Fruit fly (Drosophila melanogaster): ENCODE data around the gene CG32079.

- TF ChIP-seq Ets21C (GFP tag; optimal IDR thresholded peaks at IDR 0.05) (no peak), CG11762 (GFP tag; optimal IDR thresholded peaks at IDR 0.05; ENCODE audit: insufficient read depth) (no peak), Eip78C (GFP tag) (no peak), Met (GFP tag; optimal IDR thresholded peaks at IDR 0.05) (no peak), CG1621 (tag; optimal IDR thresholded peaks at IDR 0.05) (no peak), Hr39 (GFP tag; optimal IDR thresholded peaks at IDR 0.05) (no peak), fkh (GFP tag; optimal IDR thresholded peaks at IDR 0.05) (no peak), Gug (GFP tag; IDR thresholded peaks at IDR 0.05) (no peak), Hr38 (GFP tag; optimal IDR thresholded peaks at IDR 0.05) (no peak), CG31627 (GFP tag; optimal IDR thresholded peaks at IDR 0.05) (no peak), fd59A (GFP tag; optimal IDR thresholded peaks at IDR 0.05) (no peak)
Measured at dm6 chr3L:11070372-11070854, 45.1 kb downstream of the CG32079 start, which contains the start of gene Mocs1.
